Worm (Caenorhabditis elegans) whole organism, early embryonic: ENCODE measurements around the gene F56H9.6.

Experiments
- B0310.2 ChIP-seq: sonication (generic microtip); optimal IDR thresholded peaks from 2 replicates; lab custom pipeline; 2016; ENCODE audit warnings: mild to moderate bottlenecking, missing genetic modification characterization, missing compliant biosample characterization
- F13C5.2 ChIP-seq: sonication (generic microtip); optimal IDR thresholded peaks from 2 replicates; lab custom pipeline; 2017; ENCODE audit warnings: mild to moderate bottlenecking, missing genetic modification characterization, inconsistent platforms, missing compliant biosample characterization
- ama-1 ChIP-seq: fragments of 150-350 bp; optimal IDR thresholded peaks from 2 replicates; lab custom pipeline; 2014
- ceh-13 ChIP-seq: fragments of 200-800 bp; sonication (Bioruptor generic); optimal IDR thresholded peaks from 2 replicates; lab custom pipeline; 2018; ENCODE audit warnings: mild to moderate bottlenecking, missing genetic modification characterization, missing compliant biosample characterization
- ceh-36 ChIP-seq: sonication (generic microtip); optimal IDR thresholded peaks from 2 replicates; lab custom pipeline; 2016; ENCODE audit warnings: missing genetic modification characterization, inconsistent platforms, missing compliant biosample characterization
- flt-1 ChIP-seq: fragments of 200-800 bp; sonication (Bioruptor generic); IDR thresholded peaks from 2 replicates; pipeline ENCODE4 v1.3.6; 2022; ENCODE audit warnings: missing genetic modification characterization, missing compliant biosample characterization
- hmbx-1 ChIP-seq: sonication (generic microtip); optimal IDR thresholded peaks from 2 replicates; lab custom pipeline; 2016; ENCODE audit warnings: mild to moderate bottlenecking, missing genetic modification characterization, missing compliant biosample characterization
- hnd-1 ChIP-seq: sonication (generic microtip); optimal IDR thresholded peaks from 2 replicates; lab custom pipeline; 2016; ENCODE audit warnings: missing genetic modification characterization, missing compliant biosample characterization
- pes-1 ChIP-seq: fragments of 200-800 bp; sonication (Bioruptor generic); IDR thresholded peaks from 2 replicates; pipeline ENCODE4 v1.3.6; 2022; ENCODE audit warnings: missing genetic modification reagents, missing genetic modification characterization, missing compliant biosample characterization
- scrt-1 ChIP-seq: fragments of 200-800 bp; sonication (Bioruptor generic); IDR thresholded peaks from 2 replicates; pipeline ENCODE4 v1.3.6; 2022; ENCODE audit warnings: missing genetic modification characterization, missing compliant biosample characterization
- sea-1 ChIP-seq: fragments of 200-800 bp; sonication (Bioruptor generic); conservative IDR thresholded peaks from 2 replicates; pipeline ENCODE4 v1.3.6; 2022; ENCODE audit warnings: missing genetic modification characterization, missing compliant biosample characterization
- tbx-11 ChIP-seq: fragments of 200-800 bp; sonication (Bioruptor generic); IDR thresholded peaks from 2 replicates; pipeline ENCODE4 v1.3.6; 2022; ENCODE audit warnings: missing genetic modification characterization, missing compliant biosample characterization
- tra-4 ChIP-seq: sonication (generic microtip); optimal IDR thresholded peaks from 2 replicates; lab custom pipeline; 2017; ENCODE audit warnings: missing genetic modification characterization, missing compliant biosample characterization

ce11 chrV:12673745-12674144 is 44.1 kb upstream of the F56H9.6 start:
- TF ChIP-seq ceh-36 (tag; lab: Kevin White, UChicago), result no peak
- no peak for TF ChIP-seq hnd-1 (tag; lab: Kevin White, UChicago)
- no peak for TF ChIP-seq ama-1 (lab: Kevin White, UChicago)
- TF ChIP-seq pes-1 (GFP tag; lab: Robert Waterston, UW), result no peak
- no peak for TF ChIP-seq tbx-11 (GFP tag; lab: Robert Waterston, UW)
- no peak for TF ChIP-seq ceh-13 (GFP tag; lab: Kevin White, UChicago)
- no peak for TF ChIP-seq scrt-1 (GFP tag; lab: Robert Waterston, UW)
- no peak for TF ChIP-seq F13C5.2 (tag; lab: Kevin White, UChicago)
- TF ChIP-seq B0310.2 (tag; lab: Kevin White, UChicago), result no peak
- no peak for TF ChIP-seq flt-1 (GFP tag; lab: Robert Waterston, UW)
- no peak for TF ChIP-seq hmbx-1
- TF ChIP-seq tra-4, result no peak
- no peak for TF ChIP-seq sea-1 (GFP tag; lab: Robert Waterston, UW)
